Worm (Caenorhabditis elegans): ENCODE measurements around the gene rbr-2.

- TF ChIP-seq arid-1 (GFP tag; conservative IDR thresholded peaks at IDR 0.05), result no peak
- TF ChIP-seq daf-19 (GFP tag; conservative IDR thresholded peaks at IDR 0.05), result no peak
- no peak for TF ChIP-seq hlh-30 (tag; optimal IDR thresholded peaks at IDR 0.05; ENCODE audit: insufficient read depth)
- no peak for TF ChIP-seq pqm-1 (tag; optimal IDR thresholded peaks at IDR 0.05)
- TF ChIP-seq ama-1 (optimal IDR thresholded peaks at IDR 0.05), result no peak
- TF ChIP-seq unc-62 (GFP tag; optimal IDR thresholded peaks at IDR 0.05 in 1 of 2), result no peak
- TF ChIP-seq unc-62 (tag; optimal IDR thresholded peaks at IDR 0.05), result no peak
- TF ChIP-seq mdl-1 (tag; optimal IDR thresholded peaks at IDR 0.05), result no peak
- no peak for TF ChIP-seq lin-15B (tag; optimal IDR thresholded peaks at IDR 0.05)
Observed at ce11 chrIV:10958230-10958588, 38.3 kb downstream of the rbr-2 start, which contains the start of gene sri-19.

Measured in whole organism, L4 larva.